Fruit fly (Drosophila melanogaster) whole organism, wandering third instar larva: ENCODE data around the gene CG4440.

ENCODE experiments used
- Abd-B ChIP-seq: fragments of >200 bp; optimal IDR thresholded peaks from 2 replicates; lab custom pipeline; 2017; ENCODE audit warnings: missing biosample characterization, missing genetic modification characterization
- CG9705 ChIP-seq: fragments of 200-800 bp; sonication (Bioruptor generic); optimal IDR thresholded peaks from 2 replicates; lab custom pipeline; 2018; ENCODE audit warnings: missing biosample characterization, mild to moderate bottlenecking, missing genetic modification characterization
- CrebA ChIP-seq: fragments of 200-800 bp; sonication (Bioruptor generic); optimal IDR thresholded peaks from 2 replicates; lab custom pipeline; 2016; ENCODE audit warnings: missing biosample characterization, mild to moderate bottlenecking, missing genetic modification characterization, borderline replicate concordance
- Dfd ChIP-seq: fragments of >200 bp; optimal IDR thresholded peaks from 2 replicates; lab custom pipeline; 2017; ENCODE audit warnings: missing biosample characterization, missing genetic modification characterization
- Dif ChIP-seq: fragments of 200-275, 200-300 bp; sonication (Bioruptor generic); optimal IDR thresholded peaks from 2 replicates; lab custom pipeline; 2018; ENCODE audit warnings: missing biosample characterization, missing genetic modification characterization; ENCODE audit not compliant: partially characterized antibody
- GATAd ChIP-seq: sonication (Bioruptor generic); optimal IDR thresholded peaks from 2 replicates; lab custom pipeline; 2016; ENCODE audit warnings: missing biosample characterization, missing genetic modification characterization
- HLH106 ChIP-seq: fragments of 200-800 bp; optimal IDR thresholded peaks from 3 replicates; lab custom pipeline; 2019; ENCODE audit warnings: missing biosample characterization, mild to moderate bottlenecking, missing genetic modification characterization, moderate library complexity
- Hnf4 ChIP-seq: fragments of 200-800 bp; sonication (Bioruptor generic); optimal IDR thresholded peaks from 2 replicates; lab custom pipeline; 2016; ENCODE audit warnings: missing biosample characterization, mild to moderate bottlenecking, missing genetic modification characterization
- Hr78 ChIP-seq: fragments of >200 bp; optimal IDR thresholded peaks from 2 replicates; lab custom pipeline; 2017; ENCODE audit warnings: missing biosample characterization, missing genetic modification characterization
- Hr83 ChIP-seq: fragments of 200-300 bp; sonication (Bioruptor generic); optimal IDR thresholded peaks from 2 replicates; lab custom pipeline; 2016; ENCODE audit warnings: missing biosample characterization, mild to moderate bottlenecking, missing genetic modification characterization, moderate library complexity; ENCODE audit not compliant: poor library complexity, severe bottlenecking
- Jra ChIP-seq: sonication (Bioruptor generic); optimal IDR thresholded peaks from 2 replicates; lab custom pipeline; 2016; ENCODE audit warnings: missing biosample characterization, missing genetic modification characterization
- Mio ChIP-seq: sonication (Bioruptor generic); optimal IDR thresholded peaks from 2 replicates; lab custom pipeline; 2016; ENCODE audit warnings: missing biosample characterization, missing genetic modification characterization
- Myc ChIP-seq: fragments of >200 bp; optimal IDR thresholded peaks from 2 replicates; lab custom pipeline; 2017
- N ChIP-seq: fragments of >200 bp; optimal IDR thresholded peaks from 2 replicates; lab custom pipeline; 2018; ENCODE audit warnings: missing biosample characterization, missing external identifiers, missing genetic modification characterization
- Rel ChIP-seq, 2 experiments: fragments of 200-800 bp; sonication (Bioruptor generic) in 1 of 2; optimal IDR thresholded peaks; 2 replicates in 1 of 2; 3 replicates in 1 of 2; lab custom pipeline; 2016 to 2019; ENCODE audit warnings: mild to moderate bottlenecking in 2 of 2, missing biosample characterization in 2 of 2, missing genetic modification characterization in 2 of 2, moderate library complexity in 1 of 2
- Vsx2 ChIP-seq: fragments of 200-300, 225-300 bp; sonication (Bioruptor generic); optimal IDR thresholded peaks from 2 replicates; lab custom pipeline; 2018; ENCODE audit warnings: missing biosample characterization, missing genetic modification characterization; ENCODE audit not compliant: partially characterized antibody
- br ChIP-seq: fragments of 200-800 bp; sonication (Bioruptor generic); optimal IDR thresholded peaks from 2 replicates; lab custom pipeline; 2016; ENCODE audit warnings: missing biosample characterization, missing genetic modification characterization
- brk ChIP-seq: fragments of 200-800 bp; sonication (Bioruptor generic); optimal IDR thresholded peaks from 2 replicates; lab custom pipeline; 2016; ENCODE audit warnings: missing biosample characterization, mild to moderate bottlenecking, missing genetic modification characterization
- dl ChIP-seq, 2 experiments: fragments of 175-275, 200-275 bp in 1 of 2; fragments of 200-275 bp in 1 of 2; sonication (Bioruptor generic); optimal IDR thresholded peaks; lab custom pipeline; 2018; ENCODE audit warnings: mild to moderate bottlenecking in 2 of 2, missing biosample characterization in 2 of 2, missing genetic modification characterization in 2 of 2, moderate library complexity in 2 of 2; ENCODE audit not compliant: partially characterized antibody in 2 of 2, insufficient read depth in 1 of 2
- dsf ChIP-seq: sonication (Bioruptor generic); optimal IDR thresholded peaks from 2 replicates; lab custom pipeline; 2016; ENCODE audit warnings: missing biosample characterization, missing genetic modification characterization, borderline replicate concordance
- ey ChIP-seq: fragments of 200-800 bp; sonication (Bioruptor generic); optimal IDR thresholded peaks from 2 replicates; lab custom pipeline; 2016; ENCODE audit warnings: missing biosample characterization, missing genetic modification characterization
- foxo ChIP-seq, 2 experiments: fragments of 200-800 bp; sonication (Bioruptor generic); optimal IDR thresholded peaks; 2 replicates in 1 of 2; 3 replicates in 1 of 2; lab custom pipeline; 2016 to 2017; ENCODE audit warnings: missing biosample characterization in 2 of 2, missing genetic modification characterization in 2 of 2
- fru ChIP-seq: fragments of 200-800 bp; sonication (Bioruptor generic); optimal IDR thresholded peaks from 3 replicates; lab custom pipeline; 2016; ENCODE audit warnings: missing biosample characterization, mild to moderate bottlenecking, missing genetic modification characterization
- h ChIP-seq: fragments of 200-800 bp; sonication (Bioruptor generic); optimal IDR thresholded peaks from 3 replicates; lab custom pipeline; 2016; ENCODE audit warnings: missing biosample characterization, mild to moderate bottlenecking, missing genetic modification characterization
- lola ChIP-seq: fragments of >200 bp; optimal IDR thresholded peaks from 2 replicates; lab custom pipeline; 2017; ENCODE audit warnings: missing biosample characterization, missing genetic modification characterization
- pan ChIP-seq: fragments of >200 bp; optimal IDR thresholded peaks from 2 replicates; lab custom pipeline; 2017
- rgr ChIP-seq: fragments of 200-800 bp; sonication (Bioruptor generic); optimal IDR thresholded peaks from 3 replicates; lab custom pipeline; 2016; ENCODE audit warnings: missing biosample characterization, mild to moderate bottlenecking, missing genetic modification characterization
- sage ChIP-seq: fragments of 200-800 bp; sonication (Bioruptor generic); optimal IDR thresholded peaks from 2 replicates; lab custom pipeline; 2016; ENCODE audit warnings: missing biosample characterization, mild to moderate bottlenecking, missing genetic modification characterization
- sv ChIP-seq: fragments of 200-800 bp; sonication (Bioruptor generic); optimal IDR thresholded peaks from 3 replicates; lab custom pipeline; 2016; ENCODE audit warnings: missing biosample characterization, missing genetic modification characterization
- usp ChIP-seq: fragments of >200 bp; optimal IDR thresholded peaks from 2 replicates; lab custom pipeline; 2017; ENCODE audit warnings: missing biosample characterization, missing genetic modification characterization
- woc ChIP-seq: sonication (Bioruptor generic); optimal IDR thresholded peaks from 2 replicates; lab custom pipeline; 2016; ENCODE audit warnings: missing biosample characterization, mild to moderate bottlenecking, missing genetic modification characterization

CG4440 gene

DNA sequence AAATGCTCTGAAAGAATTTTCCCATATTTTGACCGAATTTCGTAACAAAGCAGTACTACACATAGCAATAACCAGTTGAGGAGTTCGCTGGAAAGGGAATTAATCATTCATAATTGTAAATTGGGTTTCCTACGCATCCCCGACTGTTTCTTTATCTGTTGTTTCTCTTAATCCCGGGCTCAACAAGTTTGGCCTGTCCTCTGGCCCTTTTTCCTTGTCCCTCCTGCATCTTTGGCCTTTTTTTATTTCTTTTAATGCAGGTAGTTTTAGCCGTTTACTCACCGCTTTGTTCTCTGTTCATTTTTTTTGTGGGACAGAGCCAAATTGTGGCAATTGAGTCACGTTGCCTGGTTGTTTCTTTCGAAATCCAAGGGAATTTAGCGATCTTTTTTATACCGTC, 24.0 kb downstream of the CG4440 start:
- no peak for TF ChIP-seq Hr83 (GFP tag; lab: Kevin White, UChicago)
- TF ChIP-seq N, result no peak
- TF ChIP-seq Hr78 (GFP tag; lab: Kevin White, UChicago), result no peak
- no peak for TF ChIP-seq Mio (GFP tag; lab: Kevin White, UChicago)
- TF ChIP-seq CG9705 (GFP tag; lab: Kevin White, UChicago), result no peak
- TF ChIP-seq sv (GFP tag; lab: Kevin White, UChicago), result no peak
- TF ChIP-seq lola (GFP tag; lab: Kevin White, UChicago), result no peak
- TF ChIP-seq rgr, result no peak
- TF ChIP-seq sage (GFP tag; lab: Kevin White, UChicago), result no peak
- no peak for TF ChIP-seq Vsx2 (GFP tag; lab: Kevin White, UChicago)
- no peak for TF ChIP-seq woc (GFP tag; lab: Kevin White, UChicago)

dm6 chr2L:16356249-16357025, 26.7 kb downstream of the CG4440 start, which contains the start of gene CaBP1:
CaBP1 (minus strand) TSS chr2L:16356735.
- TF ChIP-seq Jra (peak; percentile 20), Hnf4 (peak; percentile 20), h (GFP tag; lab: Kevin White, UChicago) (peak; percentile 18), CrebA (GFP tag; lab: Kevin White, UChicago) (peak; percentile 79), brk (peak; percentile 50), HLH106 (tag; lab: Kevin White, UChicago) (no peak), Rel (GFP tag; optimal IDR thresholded peaks at IDR 0.05; lab: Kevin White, UChicago) (no peak), Rel (tag; optimal IDR thresholded peaks at IDR 0.05; lab: Kevin White, UChicago) (peak; percentile 4), Myc (lab: Kevin White, UChicago) (peak; percentile 61), pan (lab: Kevin White, UChicago) (no peak)

DNA sequence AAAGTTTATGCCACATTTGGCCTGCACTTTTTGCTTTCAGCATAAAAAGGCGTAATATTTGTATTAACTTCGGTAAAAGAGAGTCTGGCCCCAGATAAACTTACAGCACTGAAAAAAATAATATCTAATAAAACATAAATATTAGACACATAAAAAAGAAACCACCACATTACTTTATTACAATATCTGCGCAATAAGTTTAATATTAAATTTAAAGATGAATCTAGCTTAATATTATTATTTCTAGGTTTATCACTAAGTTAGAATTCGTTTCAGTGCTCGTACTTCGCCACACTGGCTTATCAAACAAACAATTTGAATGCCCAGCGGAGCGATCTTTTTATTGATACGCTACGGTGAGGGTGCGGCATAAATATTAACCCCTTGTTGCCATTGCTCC, 28.1 kb downstream of the CG4440 start:
- TF ChIP-seq foxo (GFP tag; optimal IDR thresholded peaks at IDR 0.05; lab: Kevin White, UChicago) (peak in 1 of 2 experiments; percentile 25), fru (GFP tag; lab: Kevin White, UChicago) (peak; percentile 16), HLH106 (tag; lab: Kevin White, UChicago) (peak; percentile 60), Dfd (GFP tag; lab: Kevin White, UChicago) (no peak), pan (lab: Kevin White, UChicago) (no peak), h (GFP tag; lab: Kevin White, UChicago) (peak; percentile 45), Rel (GFP tag; optimal IDR thresholded peaks at IDR 0.05; lab: Kevin White, UChicago) (no peak), Rel (tag; optimal IDR thresholded peaks at IDR 0.05; lab: Kevin White, UChicago) (no peak), Myc (lab: Kevin White, UChicago) (no peak), N (no peak), Abd-B (no peak), rgr (peak; percentile 22)
- TF ChIP-seq, all 38 proteins: peak for 5

dm6 chr2L:16365603-16366002, 35.9 kb downstream of the CG4440 start, which contains the start of gene jhamt:
jhamt (plus strand) TSS chr2L:16365903.
- TF ChIP-seq rgr (no peak), GATAd (GFP tag; lab: Kevin White, UChicago) (no peak)

dm6 chr2L:16374691-16375090, 45.0 kb downstream of the CG4440 start:
- TF ChIP-seq sage (GFP tag; lab: Kevin White, UChicago) (no peak), Hnf4 (no peak), CrebA (GFP tag; lab: Kevin White, UChicago) (no peak), Myc (lab: Kevin White, UChicago) (no peak), dl (GFP tag; optimal IDR thresholded peaks at IDR 0.05; lab: Kevin White, UChicago; ENCODE audit: insufficient read depth in 1 of 2, partially characterized antibody in 2 of 2) (no peak), foxo (GFP tag; optimal IDR thresholded peaks at IDR 0.05; lab: Kevin White, UChicago) (no peak), br (no peak), usp (no peak), dsf (GFP tag; lab: Kevin White, UChicago) (no peak), Dif (GFP tag; lab: Kevin White, UChicago) (no peak), Hr78 (GFP tag; lab: Kevin White, UChicago) (no peak), woc (GFP tag; lab: Kevin White, UChicago) (no peak), ey (GFP tag; lab: Kevin White, UChicago) (no peak), Vsx2 (GFP tag; lab: Kevin White, UChicago) (no peak), sv (GFP tag; lab: Kevin White, UChicago) (no peak), Dfd (GFP tag; lab: Kevin White, UChicago) (no peak)
- TF ChIP-seq, all 38 proteins: peak for 0
